In genomic region chr3R:5016280-5016679, dm6 we compare ENCODE assay signal across 4 fruit fly cellular contexts.
TF ChIP-seq lines count a peak whose summit lies in the region.

No protein-coding gene starts in this region.

- TF ChIP-seq CTCF in whole organism, embryonic (GFP tag; optimal IDR thresholded peaks at IDR 0.05; lab: Kevin White, UChicago), result no peak

TF ChIP-seq in whole organism, adult, 20 proteins besides CTCF, POLR2A, EP300 and RAD21:
- TF ChIP-seq CG1620 (GFP tag; optimal IDR thresholded peaks at IDR 0.05; lab: Kevin White, UChicago) (no peak), cnc (optimal IDR thresholded peaks at IDR 0.05; lab: Kevin White, UChicago) (no peak), CG7101 (tag; optimal IDR thresholded peaks at IDR 0.05; lab: Kevin White, UChicago) (peak; percentile 5)

TF ChIP-seq in whole organism, embryonic, 481 proteins besides CTCF, POLR2A, EP300 and RAD21 (continues in another document):
- no peak for TF ChIP-seq Rfx (GFP tag; IDR thresholded peaks at IDR 0.05; lab: Robert Waterston, UW)
- peak; percentile 55 for TF ChIP-seq CG1603 (tag; optimal IDR thresholded peaks at IDR 0.05; lab: Kevin White, UChicago)
- peak; percentile 6 for TF ChIP-seq BtbVII (GFP tag; optimal IDR thresholded peaks at IDR 0.05; lab: Kevin White, UChicago)
- TF ChIP-seq mam (GFP tag; optimal IDR thresholded peaks at IDR 0.05; lab: Kevin White, UChicago), result no peak
- no peak for TF ChIP-seq CG7928 (GFP tag; optimal IDR thresholded peaks at IDR 0.05; lab: Kevin White, UChicago)
- no peak for TF ChIP-seq CG4820 (GFP tag; optimal IDR thresholded peaks at IDR 0.05; lab: Kevin White, UChicago)
- no peak for TF ChIP-seq CG13424 (tag; optimal IDR thresholded peaks at IDR 0.05; lab: Kevin White, UChicago)
- no peak for TF ChIP-seq Fer2 (tag; optimal IDR thresholded peaks at IDR 0.05; lab: Kevin White, UChicago)
- TF ChIP-seq gem (tag; optimal IDR thresholded peaks at IDR 0.05; lab: Kevin White, UChicago), result peak; percentile 4
- peak; percentile 48 for TF ChIP-seq CG12769 (tag; optimal IDR thresholded peaks at IDR 0.05; lab: Kevin White, UChicago)
- no peak for TF ChIP-seq CG16779 (GFP tag; IDR thresholded peaks at IDR 0.05; lab: Robert Waterston, UW)
- no peak for TF ChIP-seq Mrtf (GFP tag; IDR thresholded peaks at IDR 0.05; lab: Robert Waterston, UW)
- peak; percentile 14; the same call in 1 of the 2 replicates for TF ChIP-seq crol (GFP tag; IDR thresholded peaks at IDR 0.05; lab: Robert Waterston, UW)
- no peak for TF ChIP-seq prd (optimal IDR thresholded peaks at IDR 0.05; lab: Kevin White, UChicago)
- TF ChIP-seq prd (GFP tag; IDR thresholded peaks at IDR 0.05; lab: Robert Waterston, UW), result 0 out of 3 replicates have a peak, but pooled peaks have one; percentile 21
- TF ChIP-seq CG10366 (GFP tag; IDR thresholded peaks at IDR 0.05; lab: Robert Waterston, UW), result no peak
- TF ChIP-seq ara (GFP tag; IDR thresholded peaks at IDR 0.05; lab: Robert Waterston, UW), result no peak
- peak in 1 of 2 experiments; percentile 1 for TF ChIP-seq Hr51 (GFP tag; optimal IDR thresholded peaks at IDR 0.05; lab: Kevin White, UChicago)
- TF ChIP-seq CoRest (tag; optimal IDR thresholded peaks at IDR 0.05; lab: Kevin White, UChicago), result peak; percentile 11
- no peak for TF ChIP-seq pfk (GFP tag; optimal IDR thresholded peaks at IDR 0.05; lab: Kevin White, UChicago)
- TF ChIP-seq Ptx1 (GFP tag; IDR thresholded peaks at IDR 0.05; lab: Robert Waterston, UW), result no peak
- TF ChIP-seq run (tag; optimal IDR thresholded peaks at IDR 0.05; lab: Kevin White, UChicago), result peak; percentile 23
- TF ChIP-seq phol (tag; optimal IDR thresholded peaks at IDR 0.05; lab: Kevin White, UChicago), result no peak
- no peak for TF ChIP-seq pum (GFP tag; optimal IDR thresholded peaks at IDR 0.05; lab: Kevin White, UChicago)
- TF ChIP-seq Dek (tag; optimal IDR thresholded peaks at IDR 0.05; lab: Kevin White, UChicago), result no peak
- no peak for TF ChIP-seq Hey (tag; optimal IDR thresholded peaks at IDR 0.05; lab: Kevin White, UChicago)
- TF ChIP-seq Tbp (GFP tag; optimal IDR thresholded peaks at IDR 0.05; lab: Kevin White, UChicago), result no peak
- peak in 1 of 2 experiments; percentile 14 for TF ChIP-seq bsh (GFP tag; optimal IDR thresholded peaks at IDR 0.05; lab: Kevin White, UChicago)
- TF ChIP-seq CG10267 (tag; optimal IDR thresholded peaks at IDR 0.05; lab: Kevin White, UChicago), result no peak
- TF ChIP-seq sd (tag; optimal IDR thresholded peaks at IDR 0.05; lab: Kevin White, UChicago), result no peak
- TF ChIP-seq CG10431 (GFP tag; optimal IDR thresholded peaks at IDR 0.05; lab: Kevin White, UChicago), result no peak

TF ChIP-seq in whole organism, prepupa, 60 proteins besides CTCF, POLR2A, EP300 and RAD21 (continues in another document):
- TF ChIP-seq eg (GFP tag; IDR thresholded peaks at IDR 0.05; lab: Robert Waterston, UW) (peak; percentile 46; the same call in 1 of the 3 replicates), CG3032 (tag; optimal IDR thresholded peaks at IDR 0.05; lab: Kevin White, UChicago) (no peak), Hr39 (GFP tag; optimal IDR thresholded peaks at IDR 0.05; lab: Kevin White, UChicago) (no peak), CG11294 (GFP tag; IDR thresholded peaks at IDR 0.05; lab: Robert Waterston, UW) (no peak), CG6854 (GFP tag; optimal IDR thresholded peaks at IDR 0.05; lab: Kevin White, UChicago) (no peak), salr (GFP tag; optimal IDR thresholded peaks at IDR 0.05; lab: Kevin White, UChicago) (peak in 1 of 2 experiments; percentile 33), CG4318 (GFP tag; optimal IDR thresholded peaks at IDR 0.05; lab: Kevin White, UChicago) (peak; percentile 13), CG11762 (GFP tag; optimal IDR thresholded peaks at IDR 0.05; lab: Kevin White, UChicago; ENCODE audit: insufficient read depth) (no peak), CG7368 (GFP tag; optimal IDR thresholded peaks at IDR 0.05; lab: Kevin White, UChicago) (no peak), CG16779 (tag; optimal IDR thresholded peaks at IDR 0.05; lab: Kevin White, UChicago) (no peak), Lpt (GFP tag; optimal IDR thresholded peaks at IDR 0.05; lab: Kevin White, UChicago) (no peak), CG10631 (GFP tag; optimal IDR thresholded peaks at IDR 0.05; lab: Kevin White, UChicago) (peak; percentile 36), CG1621 (tag; optimal IDR thresholded peaks at IDR 0.05; lab: Kevin White, UChicago) (no peak), Hr38 (GFP tag; optimal IDR thresholded peaks at IDR 0.05; lab: Kevin White, UChicago) (no peak), CG9139 (GFP tag; optimal IDR thresholded peaks at IDR 0.05; lab: Kevin White, UChicago) (no peak), Ets96B (tag; optimal IDR thresholded peaks at IDR 0.05; lab: Kevin White, UChicago) (no peak), Eip75B (GFP tag; optimal IDR thresholded peaks at IDR 0.05; lab: Kevin White, UChicago) (no peak), net (GFP tag; optimal IDR thresholded peaks at IDR 0.05; lab: Kevin White, UChicago) (no peak), Hr4 (GFP tag; optimal IDR thresholded peaks at IDR 0.05; lab: Kevin White, UChicago) (no peak), topi (GFP tag; optimal IDR thresholded peaks at IDR 0.05; lab: Kevin White, UChicago) (no peak), cyc (GFP tag; optimal IDR thresholded peaks at IDR 0.05; lab: Kevin White, UChicago) (no peak), acj6 (GFP tag; optimal IDR thresholded peaks at IDR 0.05; lab: Kevin White, UChicago) (no peak), Eip93F (GFP tag; optimal IDR thresholded peaks at IDR 0.05; lab: Kevin White, UChicago) (no peak), CG6276 (GFP tag; optimal IDR thresholded peaks at IDR 0.05; lab: Kevin White, UChicago) (no peak), ss (GFP tag; optimal IDR thresholded peaks at IDR 0.05; lab: Kevin White, UChicago) (peak; percentile 9 to 18), CG34406 (GFP tag; optimal IDR thresholded peaks at IDR 0.05; lab: Kevin White, UChicago) (no peak), OdsH (GFP tag; optimal IDR thresholded peaks at IDR 0.05; lab: Kevin White, UChicago) (no peak), svp (GFP tag; lab: Kevin White, UChicago) (peak; percentile 45), Met (GFP tag; optimal IDR thresholded peaks at IDR 0.05; lab: Kevin White, UChicago) (no peak), CG15336 (GFP tag; IDR thresholded peaks at IDR 0.05; lab: Robert Waterston, UW) (no peak), pdm3 (GFP tag; optimal IDR thresholded peaks at IDR 0.05; lab: Kevin White, UChicago) (no peak), dsx (GFP tag; optimal IDR thresholded peaks at IDR 0.05; lab: Kevin White, UChicago; ENCODE audit: poor library complexity, severe bottlenecking) (peak; percentile 33)

TF ChIP-seq in whole organism, pupa, 21 proteins besides CTCF, POLR2A, EP300 and RAD21:
- TF ChIP-seq CG10348 (GFP tag; IDR thresholded peaks at IDR 0.05; lab: Robert Waterston, UW) (no peak), Ets98B (GFP tag; IDR thresholded peaks at IDR 0.05; lab: Robert Waterston, UW) (0 out of 2 replicates have a peak, but pooled peaks have one; percentile 27), CG32121 (GFP tag; IDR thresholded peaks at IDR 0.05; lab: Robert Waterston, UW) (0 out of 2 replicates have a peak, but pooled peaks have one; percentile 19), D1 (tag; optimal IDR thresholded peaks at IDR 0.05; lab: Kevin White, UChicago) (no peak), fd96Ca (GFP tag; IDR thresholded peaks at IDR 0.05; lab: Robert Waterston, UW) (no peak), CG4496 (GFP tag; IDR thresholded peaks at IDR 0.05; lab: Robert Waterston, UW) (peak; percentile 37; the same call in 2 of the 3 replicates), CG34367 (tag; optimal IDR thresholded peaks at IDR 0.05; lab: Kevin White, UChicago) (peak; percentile 23), Pif1A (GFP tag; optimal IDR thresholded peaks at IDR 0.05; lab: Kevin White, UChicago) (peak; percentile 37), gl (tag; optimal IDR thresholded peaks at IDR 0.05; lab: Kevin White, UChicago) (peak; percentile 10)
